Worm (Caenorhabditis elegans) whole organism, midembryonic: ENCODE data around the gene phy-4.

Source experiments
- flt-1 ChIP-seq: fragments of 200-800 bp; sonication (Bioruptor generic); IDR thresholded peaks from 2 replicates; pipeline ENCODE4 v1.3.6; 2022; ENCODE audit warnings: missing genetic modification characterization, missing compliant biosample characterization
- med-1 ChIP-seq: sonication (generic microtip); optimal IDR thresholded peaks from 2 replicates; lab custom pipeline; 2017; ENCODE audit warnings: missing genetic modification characterization, mild to moderate bottlenecking, missing compliant biosample characterization, antibody characterized with exemption, missing genetic modification reagents; ENCODE audit not compliant: insufficient read depth

- TF ChIP-seq med-1 (GFP tag; lab: Kevin White, UChicago), result no peak
- TF ChIP-seq flt-1, result no peak
Measured at ce11 chrV:19495145-19495544, 18.3 kb downstream of the phy-4 start.
